Worm (Caenorhabditis elegans): ENCODE measurements around the gene K11H12.3.

DNA sequence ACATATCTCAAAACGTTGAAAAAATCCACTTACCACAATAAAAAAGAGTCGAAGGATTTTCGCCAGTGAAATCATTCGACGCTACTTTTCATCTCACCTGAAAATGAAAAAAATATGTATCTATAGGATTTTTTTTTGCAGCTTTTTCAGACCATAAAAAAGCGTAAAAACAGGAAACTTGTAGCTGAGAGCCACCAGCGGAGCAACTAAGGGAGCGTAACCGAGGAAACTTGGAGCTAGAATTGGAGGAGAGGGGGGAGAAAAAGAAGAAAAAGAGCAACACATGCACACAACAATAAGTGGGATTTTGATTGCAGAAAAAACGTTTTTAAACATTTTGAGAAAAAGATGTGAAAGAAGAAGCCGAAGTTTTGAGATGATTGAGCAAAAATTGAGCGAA, 34.4 kb upstream of the K11H12.3 start, which contains the start of gene cutl-26:
- TF ChIP-seq nhr-77 (tag; optimal IDR thresholded peaks at IDR 0.05) (no peak), lin-38 (GFP tag; IDR thresholded peaks at IDR 0.05) (no peak)

Measured in whole organism, L4 larva.